Fruit fly (Drosophila melanogaster) whole organism, embryonic: Measurements from ENCODE around the gene Tim17a1.

ENCODE experiments used
- Abd-B ChIP-seq: fragments of 200-800 bp; sonication (Bioruptor generic); optimal IDR thresholded peaks from 2 replicates; lab custom pipeline; 2018; ENCODE audit warnings: missing biosample characterization, mild to moderate bottlenecking, missing genetic modification characterization, moderate library complexity
- Atf6 ChIP-seq: fragments of 200-800 bp; sonication (Bioruptor generic); IDR thresholded peaks from 2 replicates; pipeline ENCODE4 v1.3.6; 2022; ENCODE audit warnings: missing biosample characterization, missing genetic modification characterization
- CG10209 ChIP-seq: fragments of 200-800 bp; sonication (Bioruptor generic); optimal IDR thresholded peaks from 3 replicates; lab custom pipeline; 2017; ENCODE audit warnings: missing biosample characterization, mild to moderate bottlenecking, missing genetic modification characterization, missing genetic modification reagents
- CG10959 ChIP-seq: fragments of 200-800 bp; sonication (Bioruptor generic); IDR thresholded peaks from 2 replicates; pipeline ENCODE4 v1.3.6; 2022; ENCODE audit warnings: missing biosample characterization, missing genetic modification characterization
- CG12219 ChIP-seq: fragments of 200-800 bp; sonication (Bioruptor generic); optimal IDR thresholded peaks from 3 replicates; lab custom pipeline; 2018; ENCODE audit warnings: missing biosample characterization, mild to moderate bottlenecking, missing genetic modification characterization
- CG12299 ChIP-seq: fragments of 200-800 bp; sonication (Bioruptor generic); optimal IDR thresholded peaks from 2 replicates; lab custom pipeline; 2018; ENCODE audit warnings: missing biosample characterization, mild to moderate bottlenecking, missing genetic modification characterization
- CG13287 ChIP-seq: fragments of 200-800 bp; sonication (Bioruptor generic); IDR thresholded peaks from 2 replicates; pipeline ENCODE4 v1.3.6; 2022; ENCODE audit warnings: missing biosample characterization, missing genetic modification characterization; ENCODE audit not compliant: partially characterized antibody
- CG18262 ChIP-seq: fragments of 200-800 bp; optimal IDR thresholded peaks from 3 replicates; lab custom pipeline; 2019; ENCODE audit warnings: missing biosample characterization, mild to moderate bottlenecking, missing genetic modification characterization, moderate library complexity
- CG2129 ChIP-seq: fragments of 200-800 bp; sonication (Bioruptor generic); IDR thresholded peaks from 2 replicates; pipeline ENCODE4 v1.3.6; 2022; ENCODE audit warnings: missing biosample characterization, missing genetic modification characterization; ENCODE audit not compliant: partially characterized antibody
- CG2712 ChIP-seq: fragments of 200-800 bp; optimal IDR thresholded peaks from 3 replicates; lab custom pipeline; 2019; ENCODE audit warnings: missing biosample characterization, mild to moderate bottlenecking, missing genetic modification characterization, moderate library complexity
- CG32772 ChIP-seq: fragments of 200-800 bp; sonication (Bioruptor generic); IDR thresholded peaks from 2 replicates; pipeline ENCODE4 v1.3.6; 2022; ENCODE audit warnings: missing biosample characterization, missing genetic modification characterization
- CG3407 ChIP-seq: fragments of 200-800 bp; sonication (Bioruptor generic); optimal IDR thresholded peaks from 2 replicates; lab custom pipeline; 2018; ENCODE audit warnings: missing biosample characterization, mild to moderate bottlenecking, missing genetic modification characterization
- CG5953 ChIP-seq: fragments of 200-800 bp; sonication (Bioruptor generic); IDR thresholded peaks from 2 replicates; pipeline ENCODE4 v1.3.6; 2022; ENCODE audit warnings: missing biosample characterization, missing genetic modification characterization
- CG6175 ChIP-seq: fragments of 200-800 bp; sonication (Bioruptor generic); IDR thresholded peaks from 3 replicates; pipeline ENCODE4 v1.3.6; 2022; ENCODE audit warnings: missing biosample characterization, missing genetic modification characterization
- CG9876 ChIP-seq: fragments of 200-800 bp; sonication (Bioruptor generic); optimal IDR thresholded peaks from 2 replicates; lab custom pipeline; 2016; ENCODE audit warnings: missing biosample characterization, missing genetic modification characterization
- CHES-1-like ChIP-seq: fragments of 200-800 bp; sonication (Bioruptor generic); optimal IDR thresholded peaks from 2 replicates; lab custom pipeline; 2016; ENCODE audit warnings: missing biosample characterization, missing genetic modification characterization
- D19A ChIP-seq: fragments of 200-800 bp; optimal IDR thresholded peaks from 3 replicates; lab custom pipeline; 2019; ENCODE audit warnings: missing biosample characterization, mild to moderate bottlenecking, missing genetic modification characterization, moderate library complexity
- Dp ChIP-seq: fragments of 200-800 bp; sonication (Bioruptor generic); optimal IDR thresholded peaks from 2 replicates; lab custom pipeline; 2018; ENCODE audit warnings: missing biosample characterization, mild to moderate bottlenecking, missing genetic modification characterization, moderate library complexity
- HHEX ChIP-seq: fragments of 200-800 bp; sonication (Bioruptor generic); optimal IDR thresholded peaks from 3 replicates; lab custom pipeline; 2017; ENCODE audit warnings: missing biosample characterization, mild to moderate bottlenecking, missing genetic modification characterization, missing genetic modification reagents
- HLH54F ChIP-seq: fragments of 200-800 bp; sonication (Bioruptor generic); optimal IDR thresholded peaks from 3 replicates; lab custom pipeline; 2016; ENCODE audit warnings: missing biosample characterization, missing genetic modification characterization
- NC2α ChIP-seq: fragments of 200-800 bp; sonication (Bioruptor generic); optimal IDR thresholded peaks from 2 replicates; lab custom pipeline; 2016; ENCODE audit warnings: missing biosample characterization, missing genetic modification characterization
- Poxn ChIP-seq: fragments of 200-800 bp; sonication (Bioruptor generic); IDR thresholded peaks from 2 replicates; pipeline ENCODE4 v1.3.6; 2022; ENCODE audit warnings: missing biosample characterization, missing genetic modification characterization
- Rfx ChIP-seq: fragments of 200-800 bp; sonication (Bioruptor generic); IDR thresholded peaks from 2 replicates; pipeline ENCODE4 v1.3.6; 2022; ENCODE audit warnings: missing biosample characterization, missing genetic modification characterization
- Ssrp ChIP-seq: fragments of 200-800 bp; sonication (Bioruptor generic); optimal IDR thresholded peaks from 2 replicates; lab custom pipeline; 2018; ENCODE audit warnings: missing biosample characterization, mild to moderate bottlenecking, missing genetic modification characterization, moderate library complexity
- Tbp ChIP-seq: fragments of >200 bp; optimal IDR thresholded peaks from 2 replicates; lab custom pipeline; 2018; ENCODE audit warnings: missing biosample characterization, missing genetic modification characterization
- bsh ChIP-seq, 2 experiments: fragments of 200-800 bp; sonication (Bioruptor generic); optimal IDR thresholded peaks; 2 replicates each; lab custom pipeline; 2017 to 2018; ENCODE audit warnings: mild to moderate bottlenecking in 2 of 2, missing biosample characterization in 2 of 2, missing genetic modification characterization in 2 of 2, moderate library complexity in 1 of 2
- cad ChIP-seq: fragments of >200 bp; optimal IDR thresholded peaks from 2 replicates; lab custom pipeline; 2017; ENCODE audit warnings: missing biosample characterization, missing genetic modification characterization
- cwo ChIP-seq: fragments of 200-800 bp; sonication (Bioruptor generic); optimal IDR thresholded peaks from 3 replicates; lab custom pipeline; 2017; ENCODE audit warnings: missing biosample characterization, missing genetic modification characterization, mild to moderate bottlenecking, moderate library complexity, missing genetic modification reagents
- da ChIP-seq: fragments of 200-800 bp; sonication (Bioruptor generic); optimal IDR thresholded peaks from 2 replicates; lab custom pipeline; 2016; ENCODE audit warnings: missing biosample characterization, missing genetic modification characterization
- exex ChIP-seq: fragments of 200-800 bp; sonication (Bioruptor generic); optimal IDR thresholded peaks from 4 replicates; lab custom pipeline; 2018; ENCODE audit warnings: missing biosample characterization, mild to moderate bottlenecking, missing genetic modification characterization, moderate library complexity
- fd102C ChIP-seq: fragments of 200-800 bp; sonication (Bioruptor generic); optimal IDR thresholded peaks from 2 replicates; lab custom pipeline; 2018; ENCODE audit warnings: missing biosample characterization, mild to moderate bottlenecking, missing genetic modification characterization, moderate library complexity
- fru ChIP-seq: fragments of >200 bp; optimal IDR thresholded peaks from 2 replicates; lab custom pipeline; 2017
- gcm2 ChIP-seq: fragments of 200-800 bp; sonication (Bioruptor generic); optimal IDR thresholded peaks from 2 replicates; lab custom pipeline; 2016; ENCODE audit warnings: missing biosample characterization, missing genetic modification characterization
- gsb ChIP-seq: fragments of 200-800 bp; sonication (Bioruptor generic); IDR thresholded peaks from 2 replicates; pipeline ENCODE4 v1.3.6; 2022; ENCODE audit warnings: missing biosample characterization, missing genetic modification characterization
- gt ChIP-seq: fragments of 200-800 bp; sonication (Bioruptor generic); IDR thresholded peaks from 2 replicates; pipeline ENCODE4 v1.3.6; 2022; ENCODE audit warnings: missing biosample characterization, missing genetic modification characterization
- ind ChIP-seq: fragments of 200-800 bp; sonication (Bioruptor generic); optimal IDR thresholded peaks from 3 replicates; lab custom pipeline; 2016; ENCODE audit warnings: missing biosample characterization, missing genetic modification characterization
- ken ChIP-seq: fragments of 200-800 bp; sonication (Bioruptor generic); IDR thresholded peaks from 3 replicates; pipeline ENCODE4 v1.3.6; 2022; ENCODE audit warnings: missing biosample characterization, missing genetic modification characterization
- mld ChIP-seq: fragments of 200-800 bp; sonication (Bioruptor generic); IDR thresholded peaks from 3 replicates; pipeline ENCODE4 v1.3.6; 2022; ENCODE audit warnings: missing biosample characterization, missing genetic modification characterization; ENCODE audit not compliant: partially characterized antibody
- nom ChIP-seq: fragments of 200-800 bp; sonication (Bioruptor generic); optimal IDR thresholded peaks from 2 replicates; lab custom pipeline; 2017; ENCODE audit warnings: missing biosample characterization, missing genetic modification characterization, mild to moderate bottlenecking, moderate library complexity, missing genetic modification reagents
- onecut ChIP-seq: fragments of 200-800 bp; sonication (Bioruptor generic); IDR thresholded peaks from 2 replicates; pipeline ENCODE4 v1.3.6; 2022; ENCODE audit warnings: missing biosample characterization, missing genetic modification characterization
- p53 ChIP-seq: fragments of 200-800 bp; sonication (Bioruptor generic); optimal IDR thresholded peaks from 2 replicates; lab custom pipeline; 2016; ENCODE audit warnings: missing biosample characterization, missing genetic modification characterization
- psq ChIP-seq: fragments of 200-800 bp; sonication (Bioruptor generic); optimal IDR thresholded peaks from 2 replicates; lab custom pipeline; 2017; ENCODE audit warnings: missing biosample characterization, missing genetic modification characterization
- row ChIP-seq: fragments of 200-800 bp; sonication (Bioruptor generic); IDR thresholded peaks from 3 replicates; pipeline ENCODE4 v1.3.6; 2022; ENCODE audit warnings: missing biosample characterization, missing genetic modification characterization
- sens ChIP-seq: fragments of 200-800 bp; sonication (Bioruptor generic); peaks from one replicate; lab custom pipeline; 2016; ENCODE audit warnings: missing biosample characterization, missing genetic modification characterization
- sim ChIP-seq: fragments of 200-800 bp; sonication (Bioruptor generic); IDR thresholded peaks from 2 replicates; pipeline ENCODE4 v1.3.6; 2022; ENCODE audit warnings: missing biosample characterization, missing genetic modification characterization
- sisA ChIP-seq: fragments of 200-800 bp; sonication (Bioruptor generic); IDR thresholded peaks from 2 replicates; pipeline ENCODE4 v1.3.6; 2022; ENCODE audit warnings: missing biosample characterization, missing genetic modification characterization
- slbo ChIP-seq: fragments of 200-800 bp; sonication (Bioruptor generic); IDR thresholded peaks from 2 replicates; pipeline ENCODE4 v1.3.6; 2022; ENCODE audit warnings: missing biosample characterization, missing genetic modification characterization
- tap ChIP-seq: fragments of 200-800 bp; optimal IDR thresholded peaks from 3 replicates; lab custom pipeline; 2019; ENCODE audit warnings: missing biosample characterization, mild to moderate bottlenecking, missing genetic modification characterization, moderate library complexity
- tx ChIP-seq: fragments of 200-800 bp; sonication (Bioruptor generic); optimal IDR thresholded peaks from 2 replicates; lab custom pipeline; 2016; ENCODE audit warnings: missing biosample characterization, missing genetic modification characterization
- vfl ChIP-seq: fragments of 200-800 bp; sonication (Bioruptor generic); optimal IDR thresholded peaks from 2 replicates; lab custom pipeline; 2016; ENCODE audit warnings: missing biosample characterization, missing genetic modification characterization
- vnd ChIP-seq: fragments of 200-800 bp; sonication (Bioruptor generic); IDR thresholded peaks from 3 replicates; pipeline ENCODE4 v1.3.6; 2022; ENCODE audit warnings: missing biosample characterization, missing genetic modification characterization; ENCODE audit not compliant: partially characterized antibody
- vvl ChIP-seq: fragments of 200-800 bp; sonication (Bioruptor generic); IDR thresholded peaks from 2 replicates; pipeline ENCODE4 v1.3.6; 2022; ENCODE audit warnings: missing biosample characterization, missing genetic modification characterization
- wor ChIP-seq: fragments of 200-800 bp; sonication (Bioruptor generic); IDR thresholded peaks from 2 replicates; pipeline ENCODE4 v1.3.6; 2022; ENCODE audit warnings: missing biosample characterization, missing genetic modification characterization

Tim17a1 gene

dm6 chr3R:12356044-12356443 is 8.4 kb downstream of the Tim17a1 start, which contains the start of gene MBD-R2:
MBD-R2 (minus strand) TSS chr3R:12356265.
- TF ChIP-seq exex (no peak), HHEX (GFP tag; lab: Kevin White, UChicago) (no peak), D19A (tag; lab: Kevin White, UChicago) (no peak), CG32772 (GFP tag; lab: Robert Waterston, UW) (no peak), ind (GFP tag; lab: Kevin White, UChicago) (no peak), CG5953 (GFP tag; lab: Robert Waterston, UW) (no peak), CG10959 (no peak), da (GFP tag; lab: Kevin White, UChicago) (no peak), row (GFP tag; lab: Robert Waterston, UW) (peak; percentile 69), wor (GFP tag; lab: Robert Waterston, UW) (no peak), CG12219 (GFP tag; lab: Kevin White, UChicago) (no peak), CHES-1-like (no peak), ken (no peak), tx (GFP tag; lab: Kevin White, UChicago) (no peak), p53 (GFP tag; lab: Kevin White, UChicago) (no peak), NC2α (no peak), CG2129 (peak; percentile 51), CG13287 (GFP tag; lab: Robert Waterston, UW) (peak; percentile 84), sisA (GFP tag; lab: Robert Waterston, UW) (no peak), Tbp (GFP tag; lab: Kevin White, UChicago) (no peak), CG6175 (GFP tag; lab: Robert Waterston, UW) (no peak), gcm2 (no peak), CG10209 (no peak), vvl (peak; percentile 15; the same call in 1 of the 2 replicates), CG3407 (GFP tag; lab: Kevin White, UChicago) (no peak), nom (no peak), cad (GFP tag; lab: Kevin White, UChicago) (no peak), CG9876 (no peak), Rfx (GFP tag; lab: Robert Waterston, UW) (no peak), psq (GFP tag; lab: Kevin White, UChicago) (no peak), gsb (GFP tag; lab: Robert Waterston, UW) (no peak), vfl (GFP tag; lab: Kevin White, UChicago) (no peak), CG2712 (tag; lab: Kevin White, UChicago) (peak; percentile 38), CG12299 (tag; lab: Kevin White, UChicago) (no peak), onecut (no peak), Dp (GFP tag; lab: Kevin White, UChicago) (peak; percentile 67), Atf6 (GFP tag; lab: Robert Waterston, UW) (no peak), fru (no peak), sim (GFP tag; lab: Robert Waterston, UW) (no peak), bsh (GFP tag; optimal IDR thresholded peaks at IDR 0.05; lab: Kevin White, UChicago) (no peak), mld (GFP tag; lab: Robert Waterston, UW) (0 out of 3 replicates have a peak, but pooled peaks have one; percentile 48), gt (GFP tag; lab: Robert Waterston, UW) (no peak), slbo (GFP tag; lab: Robert Waterston, UW) (no peak), cwo (GFP tag; lab: Kevin White, UChicago) (no peak), Poxn (no peak), fd102C (GFP tag; lab: Kevin White, UChicago) (no peak), vnd (GFP tag; lab: Robert Waterston, UW) (peak; percentile 52; the same call in 2 of the 3 replicates), Abd-B (GFP tag; lab: Kevin White, UChicago) (no peak), tap (tag; lab: Kevin White, UChicago) (no peak), CG18262 (tag; lab: Kevin White, UChicago) (no peak), sens (GFP tag; lab: Kevin White, UChicago) (peak; percentile 73), Ssrp (tag; lab: Kevin White, UChicago) (no peak), HLH54F (GFP tag; lab: Kevin White, UChicago) (no peak)
